Worm (Caenorhabditis elegans) whole organism, early embryonic: ENCODE results near the gene R04D3.2.

Source experiments
- B0310.2 ChIP-seq: sonication (generic microtip); optimal IDR thresholded peaks from 2 replicates; lab custom pipeline; 2016; ENCODE audit warnings: mild to moderate bottlenecking, missing genetic modification characterization, missing compliant biosample characterization
- F13C5.2 ChIP-seq: sonication (generic microtip); optimal IDR thresholded peaks from 2 replicates; lab custom pipeline; 2017; ENCODE audit warnings: mild to moderate bottlenecking, missing genetic modification characterization, inconsistent platforms, missing compliant biosample characterization
- aly-1 ChIP-seq: sonication (generic microtip); optimal IDR thresholded peaks from 2 replicates; lab custom pipeline; 2016; ENCODE audit warnings: missing genetic modification characterization, missing compliant biosample characterization
- ama-1 ChIP-seq: fragments of 150-350 bp; optimal IDR thresholded peaks from 2 replicates; lab custom pipeline; 2014
- hmbx-1 ChIP-seq: sonication (generic microtip); optimal IDR thresholded peaks from 2 replicates; lab custom pipeline; 2016; ENCODE audit warnings: mild to moderate bottlenecking, missing genetic modification characterization, missing compliant biosample characterization
- hnd-1 ChIP-seq: sonication (generic microtip); optimal IDR thresholded peaks from 2 replicates; lab custom pipeline; 2016; ENCODE audit warnings: missing genetic modification characterization, missing compliant biosample characterization
- scrt-1 ChIP-seq: fragments of 200-800 bp; sonication (Bioruptor generic); IDR thresholded peaks from 2 replicates; pipeline ENCODE4 v1.3.6; 2022; ENCODE audit warnings: missing genetic modification characterization, missing compliant biosample characterization
- sea-1 ChIP-seq: fragments of 200-800 bp; sonication (Bioruptor generic); conservative IDR thresholded peaks from 2 replicates; pipeline ENCODE4 v1.3.6; 2022; ENCODE audit warnings: missing genetic modification characterization, missing compliant biosample characterization
- tbx-11 ChIP-seq: fragments of 200-800 bp; sonication (Bioruptor generic); IDR thresholded peaks from 2 replicates; pipeline ENCODE4 v1.3.6; 2022; ENCODE audit warnings: missing genetic modification characterization, missing compliant biosample characterization

- TF ChIP-seq aly-1 (tag; lab: Kevin White, UChicago), result no peak
- no peak for TF ChIP-seq tbx-11
- no peak for TF ChIP-seq hmbx-1 (tag; lab: Kevin White, UChicago)
- TF ChIP-seq F13C5.2 (tag; lab: Kevin White, UChicago), result no peak
- no peak for TF ChIP-seq ama-1 (lab: Kevin White, UChicago)
- TF ChIP-seq sea-1, result no peak
- TF ChIP-seq hnd-1 (tag; lab: Kevin White, UChicago), result no peak
- no peak for TF ChIP-seq scrt-1 (GFP tag; lab: Robert Waterston, UW)
- no peak for TF ChIP-seq B0310.2
These were observed 49.3 kb downstream of the R04D3.2 start, which contains the start of gene K08H2.3 for ce11 chrX:13237102-13237501.
